Worm (Caenorhabditis elegans): ENCODE measurements around the gene C25F9.11.

Gene C25F9.11

ce11 chrV:19432972-19433371 lies at the start of gene C25F9.11:
C25F9.11 (minus strand) TSS chrV:19433072.
- TF ChIP-seq cebp-1 (GFP tag; IDR thresholded peaks at IDR 0.05): no peak
- no peak for TF ChIP-seq cebp-1 (tag; optimal IDR thresholded peaks at IDR 0.05)
- no peak for TF ChIP-seq nhr-80 (tag; optimal IDR thresholded peaks at IDR 0.05)
- no peak for TF ChIP-seq snpc-3.4 (tag; optimal IDR thresholded peaks at IDR 0.05)

ce11 chrV:19482535-19482934 lies 49.7 kb upstream of the C25F9.11 start, which contains the start of gene Y43F8B.22:
Y43F8B.22 (plus strand) TSS chrV:19482835.
- no peak for TF ChIP-seq nfya-1 (tag; optimal IDR thresholded peaks at IDR 0.05; ENCODE audit: borderline replicate concordance, insufficient read depth)
- no peak for TF ChIP-seq ceh-58 (GFP tag; IDR thresholded peaks at IDR 0.05)
- TF ChIP-seq snpc-3.4 (tag; optimal IDR thresholded peaks at IDR 0.05): no peak
- no peak for TF ChIP-seq nhr-120 (GFP tag; IDR thresholded peaks at IDR 0.05)
- TF ChIP-seq dox-1 (GFP tag; IDR thresholded peaks at IDR 0.05): no peak
- no peak for TF ChIP-seq madf-6 (GFP tag; IDR thresholded peaks at IDR 0.05)
- TF ChIP-seq efl-1 (GFP tag; optimal IDR thresholded peaks at IDR 0.05): no peak
- TF ChIP-seq lsy-27 (tag; optimal IDR thresholded peaks at IDR 0.05; ENCODE audit: borderline replicate concordance, insufficient read depth): no peak
- no peak for TF ChIP-seq aptf-3 (GFP tag; IDR thresholded peaks at IDR 0.05)
- TF ChIP-seq hmg-20 (GFP tag; IDR thresholded peaks at IDR 0.05): no peak
- no peak for TF ChIP-seq nhr-90 (tag; optimal IDR thresholded peaks at IDR 0.05)
- TF ChIP-seq attf-6 (GFP tag; IDR thresholded peaks at IDR 0.05): no peak
- no peak for TF ChIP-seq xnd-1 (tag; optimal IDR thresholded peaks at IDR 0.05)
- TF ChIP-seq snpc-1.3 (tag; optimal IDR thresholded peaks at IDR 0.05; ENCODE audit: insufficient read depth): no peak
- TF ChIP-seq ztf-28 (GFP tag; IDR thresholded peaks at IDR 0.05): no peak
- no peak for TF ChIP-seq K12H6.12 (tag; optimal IDR thresholded peaks at IDR 0.05)
- no peak for TF ChIP-seq ceh-79 (tag; optimal IDR thresholded peaks at IDR 0.05)
- TF ChIP-seq Y95B8A.8 (GFP tag; IDR thresholded peaks at IDR 0.05): no peak
- no peak for TF ChIP-seq ZK185.1 (tag; optimal IDR thresholded peaks at IDR 0.05; ENCODE audit: poor library complexity, severe bottlenecking)

ce11 chrV:19477852-19478251 lies 45.0 kb upstream of the C25F9.11 start, which contains the start of gene Y43F8B.9:
Y43F8B.9 (plus strand) TSS chrV:19478152.
- TF ChIP-seq lsl-1 (GFP tag; optimal IDR thresholded peaks at IDR 0.05) (no peak), dpff-1 (tag; optimal IDR thresholded peaks at IDR 0.05) (no peak), ekl-4 (GFP tag; IDR thresholded peaks at IDR 0.05) (no peak), egl-44 (GFP tag; IDR thresholded peaks at IDR 0.05) (no peak), rec-8 (tag; optimal IDR thresholded peaks at IDR 0.05) (no peak), Y95B8A.8 (GFP tag; IDR thresholded peaks at IDR 0.05) (no peak), F49E8.2 (tag; optimal IDR thresholded peaks at IDR 0.05; ENCODE audit: insufficient read depth) (no peak), hlh-12 (tag; optimal IDR thresholded peaks at IDR 0.05) (no peak), B0035.1 (tag; optimal IDR thresholded peaks at IDR 0.05) (no peak)

ce11 chrV:19477302-19477701 lies 44.4 kb upstream of the C25F9.11 start:
- no peak for TF ChIP-seq Y56A3A.18 (GFP tag; IDR thresholded peaks at IDR 0.05)
- no peak for TF ChIP-seq lin-35 (GFP tag; optimal IDR thresholded peaks at IDR 0.05)
- TF ChIP-seq ama-1 (optimal IDR thresholded peaks at IDR 0.05): no peak
- no peak for TF ChIP-seq ama-1 (GFP tag; optimal IDR thresholded peaks at IDR 0.05)
- TF ChIP-seq nfyb-1 (GFP tag; IDR thresholded peaks at IDR 0.05): no peak
- TF ChIP-seq let-607 (tag; optimal IDR thresholded peaks at IDR 0.05): no peak
- no peak for TF ChIP-seq ztf-28 (GFP tag; IDR thresholded peaks at IDR 0.05)
- no peak for TF ChIP-seq ztf-3 (GFP tag; optimal IDR thresholded peaks at IDR 0.05)
- TF ChIP-seq egrh-3 (GFP tag; IDR thresholded peaks at IDR 0.05): no peak
- TF ChIP-seq ceh-40 (GFP tag; IDR thresholded peaks at IDR 0.05): no peak
- TF ChIP-seq snpc-1.1 (tag; optimal IDR thresholded peaks at IDR 0.05; ENCODE audit: insufficient read depth): no peak
- TF ChIP-seq ztf-25 (GFP tag; IDR thresholded peaks at IDR 0.05): no peak
